Fruit fly (Drosophila melanogaster) whole organism, pupa: ENCODE data around the gene pav.

Experiments
- CG10348 ChIP-seq: fragments of 200-800 bp; sonication (Bioruptor generic); IDR thresholded peaks from 2 replicates; pipeline ENCODE4 v1.3.6; 2022; ENCODE audit warnings: missing biosample characterization, missing genetic modification characterization
- CG13204 ChIP-seq: fragments of 200-800 bp; sonication (Bioruptor generic); optimal IDR thresholded peaks from 2 replicates; lab custom pipeline; 2018; ENCODE audit warnings: missing biosample characterization, mild to moderate bottlenecking, missing genetic modification characterization, moderate library complexity
- CG15710 ChIP-seq: fragments of 200-800 bp; sonication (Bioruptor generic); optimal IDR thresholded peaks from 2 replicates; lab custom pipeline; 2018; ENCODE audit warnings: missing biosample characterization, mild to moderate bottlenecking, missing genetic modification characterization, moderate library complexity
- CG17806 ChIP-seq: fragments of 200-800 bp; sonication (Bioruptor generic); optimal IDR thresholded peaks from 2 replicates; lab custom pipeline; 2018; ENCODE audit warnings: missing biosample characterization, mild to moderate bottlenecking, missing genetic modification characterization, moderate library complexity
- EcR ChIP-seq: fragments of 200-800 bp; sonication (Bioruptor generic); optimal IDR thresholded peaks from 3 replicates; lab custom pipeline; 2019; ENCODE audit warnings: missing biosample characterization, missing genetic modification characterization, mild to moderate bottlenecking, moderate library complexity, missing genetic modification reagents
- Snoo ChIP-seq: fragments of 200-800 bp; sonication (Bioruptor generic); optimal IDR thresholded peaks from 3 replicates; lab custom pipeline; 2017; ENCODE audit warnings: missing biosample characterization, mild to moderate bottlenecking, missing genetic modification characterization, inconsistent platforms

Gene pav

DNA sequence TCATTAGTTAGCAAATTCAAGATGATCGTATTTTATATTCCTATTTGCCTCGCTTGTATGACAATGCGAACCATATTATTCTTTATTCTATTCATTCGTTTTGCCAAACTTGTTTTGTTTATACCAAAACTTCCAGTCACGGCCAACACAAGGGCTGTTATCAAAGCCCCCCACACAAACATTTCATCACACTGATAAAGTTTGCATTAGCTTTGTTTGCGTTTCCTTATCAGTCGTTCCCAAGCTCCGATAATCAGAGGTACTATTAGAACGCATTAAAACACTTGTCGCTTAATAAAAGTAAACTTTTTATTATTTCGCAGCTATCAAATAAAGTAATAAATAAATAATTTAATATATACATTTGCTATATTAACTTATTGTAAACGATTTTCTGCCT lies 51.2 kb downstream of the pav start:
- TF ChIP-seq Snoo (no peak), EcR (GFP tag; lab: Kevin White, UChicago) (no peak), CG13204 (GFP tag; lab: Kevin White, UChicago) (no peak), CG10348 (GFP tag; lab: Robert Waterston, UW) (no peak), CG17806 (no peak), CG15710 (no peak)
